Worm (Caenorhabditis elegans) whole organism, young adult: ENCODE results near the gene irg-7.

Experiments used
- F23B12.7 ChIP-seq: sonication (generic microtip); optimal IDR thresholded peaks from 2 replicates; lab custom pipeline; 2017; ENCODE audit warnings: missing genetic modification characterization, mild to moderate bottlenecking, missing compliant biosample characterization, antibody characterized with exemption, moderate library complexity; ENCODE audit not compliant: insufficient read depth
- F49E8.2 ChIP-seq: sonication (generic microtip); optimal IDR thresholded peaks from 3 replicates; lab custom pipeline; 2017; ENCODE audit warnings: missing genetic modification characterization, mild to moderate bottlenecking, missing compliant biosample characterization, antibody characterized with exemption, moderate library complexity; ENCODE audit not compliant: insufficient read depth
- F52B5.7 ChIP-seq: sonication (generic microtip); optimal IDR thresholded peaks from 2 replicates; lab custom pipeline; 2016; ENCODE audit warnings: mild to moderate bottlenecking, missing genetic modification characterization, missing compliant biosample characterization
- F57C9.4 ChIP-seq: sonication (generic microtip); optimal IDR thresholded peaks from 2 replicates; lab custom pipeline; 2017; ENCODE audit warnings: mild to moderate bottlenecking, missing genetic modification characterization, missing compliant biosample characterization
- K11D2.4 ChIP-seq: fragments of 200-800 bp; sonication (Bioruptor generic); IDR thresholded peaks from 2 replicates; pipeline ENCODE4 v1.3.6; 2022; ENCODE audit warnings: missing genetic modification reagents, missing genetic modification characterization, missing compliant biosample characterization
- K12H6.12 ChIP-seq: fragments of 200-800 bp; sonication (Bioruptor generic); optimal IDR thresholded peaks from 2 replicates; lab custom pipeline; 2018; ENCODE audit warnings: mild to moderate bottlenecking, missing genetic modification characterization, missing compliant biosample characterization
- Y56A3A.18 ChIP-seq: fragments of 200-800 bp; sonication (Bioruptor generic); IDR thresholded peaks from 2 replicates; pipeline ENCODE4 v1.3.6; 2022; ENCODE audit warnings: missing genetic modification reagents, missing genetic modification characterization, missing compliant biosample characterization
- Y79H2A.3 ChIP-seq: fragments of 200-800 bp; sonication (Bioruptor generic); conservative IDR thresholded peaks from 2 replicates; pipeline ENCODE4 v1.3.6; 2022; ENCODE audit warnings: missing genetic modification reagents, missing genetic modification characterization, missing compliant biosample characterization
- ZK185.1 ChIP-seq: sonication (generic microtip); optimal IDR thresholded peaks from 2 replicates; lab custom pipeline; 2016; ENCODE audit warnings: mild to moderate bottlenecking, missing genetic modification characterization, missing compliant biosample characterization; ENCODE audit not compliant: poor library complexity, severe bottlenecking
- akir-1 ChIP-seq: fragments of 200-800 bp; sonication (Bioruptor generic); optimal IDR thresholded peaks from 2 replicates; lab custom pipeline; 2018; ENCODE audit warnings: mild to moderate bottlenecking, missing genetic modification characterization, moderate library complexity, missing compliant biosample characterization
- bed-1 ChIP-seq: fragments of 200-800 bp; sonication (Bioruptor generic); IDR thresholded peaks from 2 replicates; pipeline ENCODE4 v1.3.6; 2022; ENCODE audit warnings: missing genetic modification reagents, missing genetic modification characterization, missing compliant biosample characterization
- bed-2 ChIP-seq: fragments of 200-800 bp; sonication (Bioruptor generic); IDR thresholded peaks from 2 replicates; pipeline ENCODE4 v1.3.6; 2022; ENCODE audit warnings: missing genetic modification reagents, missing genetic modification characterization, missing compliant biosample characterization
- ccch-3 ChIP-seq: fragments of 200-800 bp; sonication (Bioruptor generic); optimal IDR thresholded peaks from 2 replicates; lab custom pipeline; 2018; ENCODE audit warnings: mild to moderate bottlenecking, missing genetic modification characterization, missing compliant biosample characterization
- die-1 ChIP-seq: sonication (generic microtip); optimal IDR thresholded peaks from 2 replicates; lab custom pipeline; 2016; ENCODE audit warnings: missing genotype, mild to moderate bottlenecking, missing genetic modification characterization, missing compliant biosample characterization
- ekl-4 ChIP-seq: fragments of 200-800 bp; sonication (Bioruptor generic); IDR thresholded peaks from 2 replicates; pipeline ENCODE4 v1.3.6; 2022; ENCODE audit warnings: missing genetic modification reagents, missing genetic modification characterization, missing compliant biosample characterization
- ets-4 ChIP-seq: fragments of 200-800 bp; sonication (Bioruptor generic); optimal IDR thresholded peaks from 2 replicates; lab custom pipeline; 2018; ENCODE audit warnings: mild to moderate bottlenecking, missing genetic modification characterization, missing compliant biosample characterization
- fkh-3 ChIP-seq: sonication (generic microtip); optimal IDR thresholded peaks from 2 replicates; lab custom pipeline; 2016; ENCODE audit warnings: mild to moderate bottlenecking, missing genetic modification characterization, missing compliant biosample characterization
- gei-17 ChIP-seq: fragments of 200-800 bp; sonication (Bioruptor generic); optimal IDR thresholded peaks from 2 replicates; lab custom pipeline; 2018; ENCODE audit warnings: mild to moderate bottlenecking, missing genetic modification characterization, missing compliant biosample characterization
- hlh-12 ChIP-seq: sonication (generic microtip); optimal IDR thresholded peaks from 2 replicates; lab custom pipeline; 2016; ENCODE audit warnings: missing genetic modification characterization, missing compliant biosample characterization
- hmg-1.2 ChIP-seq: fragments of 200-800 bp; sonication (Bioruptor generic); IDR thresholded peaks from 2 replicates; pipeline ENCODE4 v1.3.6; 2022; ENCODE audit warnings: missing genetic modification reagents, missing genetic modification characterization, missing compliant biosample characterization
- let-607 ChIP-seq, 2 experiments: fragments of 200-800 bp in 1 of 2; sonication (Bioruptor generic) in 1 of 2; sonication (generic microtip) in 1 of 2; optimal IDR thresholded peaks; 2 replicates each; lab custom pipeline; 2016 to 2018; ENCODE audit warnings: mild to moderate bottlenecking in 2 of 2, missing compliant biosample characterization in 2 of 2, missing genetic modification characterization in 2 of 2, moderate library complexity in 2 of 2, missing genotype in 1 of 2
- lin-54 ChIP-seq: fragments of 200-800 bp; sonication (Bioruptor generic); optimal IDR thresholded peaks from 2 replicates; lab custom pipeline; 2018; ENCODE audit warnings: mild to moderate bottlenecking, missing genetic modification characterization, missing compliant biosample characterization
- lir-1 ChIP-seq: fragments of 200-800 bp; sonication (Bioruptor generic); conservative IDR thresholded peaks from 2 replicates; pipeline ENCODE4 v1.3.6; 2022; ENCODE audit warnings: missing genetic modification reagents, missing genetic modification characterization, missing compliant biosample characterization
- madf-8 ChIP-seq: fragments of 200-800 bp; sonication (Bioruptor generic); conservative IDR thresholded peaks from 2 replicates; pipeline ENCODE4 v1.3.6; 2022; ENCODE audit warnings: missing genetic modification reagents, missing genetic modification characterization, missing compliant biosample characterization
- nhr-80 ChIP-seq: sonication (generic microtip); optimal IDR thresholded peaks from 2 replicates; lab custom pipeline; 2016; ENCODE audit warnings: missing genetic modification characterization, missing compliant biosample characterization
- nhr-90 ChIP-seq: sonication (generic microtip); optimal IDR thresholded peaks from 2 replicates; lab custom pipeline; 2016; ENCODE audit warnings: missing genotype, mild to moderate bottlenecking, missing genetic modification characterization, missing compliant biosample characterization
- rcor-1 ChIP-seq: fragments of 200-800 bp; sonication (Bioruptor generic); IDR thresholded peaks from 2 replicates; pipeline ENCODE4 v1.3.6; 2022; ENCODE audit warnings: missing genetic modification reagents, missing genetic modification characterization, missing compliant biosample characterization
- repo-1 ChIP-seq: sonication (generic microtip); optimal IDR thresholded peaks from 2 replicates; lab custom pipeline; 2017; ENCODE audit warnings: mild to moderate bottlenecking, missing genetic modification characterization, missing compliant biosample characterization
- sptf-2 ChIP-seq: fragments of 200-800 bp; sonication (Bioruptor generic); optimal IDR thresholded peaks from 2 replicates; lab custom pipeline; 2018; ENCODE audit warnings: mild to moderate bottlenecking, missing genetic modification characterization, missing compliant biosample characterization
- tbx-9 ChIP-seq: sonication (generic microtip); optimal IDR thresholded peaks from 2 replicates; lab custom pipeline; 2016; ENCODE audit warnings: borderline replicate concordance, missing genetic modification characterization, inconsistent platforms, missing compliant biosample characterization
- unc-130 ChIP-seq: sonication (generic microtip); optimal IDR thresholded peaks from 2 replicates; lab custom pipeline; 2016; ENCODE audit warnings: missing genetic modification reagents, missing genetic modification characterization, missing compliant biosample characterization
- zfh-2 ChIP-seq: fragments of 200-800 bp; sonication (Bioruptor generic); conservative IDR thresholded peaks from 2 replicates; pipeline ENCODE4 v1.3.6; 2022; ENCODE audit warnings: missing genetic modification reagents, missing genetic modification characterization, missing compliant biosample characterization
- zim-3 ChIP-seq: sonication (generic microtip); optimal IDR thresholded peaks from 2 replicates; lab custom pipeline; 2017; ENCODE audit warnings: mild to moderate bottlenecking, missing genetic modification characterization, moderate library complexity, missing compliant biosample characterization
- ztf-25 ChIP-seq: fragments of 200-800 bp; sonication (Bioruptor generic); IDR thresholded peaks from 2 replicates; pipeline ENCODE4 v1.3.6; 2022; ENCODE audit warnings: missing genetic modification reagents, missing genetic modification characterization, missing compliant biosample characterization
- ztf-28 ChIP-seq: fragments of 200-800 bp; sonication (Bioruptor generic); IDR thresholded peaks from 2 replicates; pipeline ENCODE4 v1.3.6; 2022; ENCODE audit warnings: missing genetic modification reagents, missing genetic modification characterization, missing compliant biosample characterization
- ztf-3 ChIP-seq: fragments of 200-800 bp; sonication (Bioruptor generic); optimal IDR thresholded peaks from 2 replicates; lab custom pipeline; 2018; ENCODE audit warnings: mild to moderate bottlenecking, missing genetic modification characterization, missing compliant biosample characterization

irg-7 gene

DNA sequence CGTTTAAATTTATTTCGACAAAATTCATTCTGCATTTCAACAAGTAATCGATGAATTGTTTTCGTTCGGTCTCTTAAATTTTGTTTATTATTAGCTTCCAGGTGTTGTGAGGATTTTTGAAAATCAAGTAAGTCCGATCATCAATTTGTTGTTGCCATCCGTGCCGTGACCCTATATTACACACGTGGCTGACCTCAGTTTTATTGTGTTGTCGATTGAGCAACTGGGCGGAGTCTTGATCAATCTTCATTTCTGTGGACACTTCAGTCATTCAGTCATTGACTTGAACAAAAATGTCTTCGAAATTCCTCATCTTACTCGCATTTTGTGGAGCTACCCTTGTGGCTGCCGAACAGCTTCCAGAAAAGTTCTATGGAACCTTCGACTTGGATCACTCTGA lies 17.1 kb upstream of the irg-7 start, which contains the start of gene lbp-2 (continued):
- TF ChIP-seq F52B5.7: no peak

ce11 chrX:3258842-3259241 lies 15.4 kb upstream of the irg-7 start, which contains the start of gene lbp-1:
Gene lbp-1, plus strand, starts transcription at chrX:3259142.
- TF ChIP-seq bed-2 (GFP tag; lab: Robert Waterston, UW): 0 out of 2 replicates have a peak, but pooled peaks have one; percentile 13
- TF ChIP-seq hlh-12 (tag; lab: Kevin White, UChicago): no peak

ce11 chrX:3256784-3257493 lies 13.5 kb upstream of the irg-7 start, which contains the start of gene lbp-3:
Gene lbp-3, plus strand, starts transcription at chrX:3257372.
- TF ChIP-seq ZK185.1 (tag; lab: Kevin White, UChicago) (no peak), ztf-3 (no peak), akir-1 (no peak), lir-1 (no peak), nhr-80 (tag; lab: Kevin White, UChicago) (peak; percentile 93), lin-54 (GFP tag; lab: Kevin White, UChicago) (no peak), F57C9.4 (tag; lab: Kevin White, UChicago) (no peak)

DNA sequence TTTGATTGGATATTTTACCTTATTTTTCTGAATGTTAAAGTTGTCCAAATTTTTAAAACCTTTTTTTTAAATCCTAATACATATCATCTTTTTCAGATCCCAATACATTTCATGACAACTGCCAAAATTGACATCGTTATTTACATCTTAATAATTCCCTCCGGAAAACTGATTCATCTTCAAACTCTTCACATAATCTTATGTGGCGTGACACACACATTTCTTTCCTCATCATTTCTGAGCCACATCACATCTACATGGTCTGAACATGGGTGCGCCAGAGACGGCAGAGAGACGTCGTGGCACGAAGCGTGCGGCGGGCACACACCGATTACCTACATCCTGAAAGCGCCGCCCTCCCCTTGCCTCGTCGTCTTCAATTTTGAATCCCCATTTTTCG lies 9.1 kb upstream of the irg-7 start, which contains the start of gene tba-9:
Gene tba-9 (plus strand): TSS at position 301 of the 400 bp plus-strand sequence.
- TF ChIP-seq zfh-2 (GFP tag; lab: Robert Waterston, UW) (peak; percentile 40), gei-17 (GFP tag; lab: Kevin White, UChicago) (no peak), F23B12.7 (tag; lab: Kevin White, UChicago) (no peak), Y79H2A.3 (GFP tag; lab: Robert Waterston, UW) (no peak), let-607 (tag; optimal IDR thresholded peaks at IDR 0.05; lab: Kevin White, UChicago) (no peak), rcor-1 (no peak), ccch-3 (no peak), bed-1 (GFP tag; lab: Robert Waterston, UW) (no peak)

ce11 chrX:3250481-3251091 lies 7.2 kb upstream of the irg-7 start, which contains the start of gene pqn-37:
Gene pqn-37, minus strand, starts transcription at chrX:3250531.
- TF ChIP-seq K11D2.4 (no peak), die-1 (tag; lab: Kevin White, UChicago) (no peak), sptf-2 (no peak), fkh-3 (tag; lab: Kevin White, UChicago) (no peak)

- TF ChIP-seq ekl-4 (GFP tag; lab: Robert Waterston, UW) (no peak), repo-1 (tag; lab: Kevin White, UChicago) (no peak), zfh-2 (GFP tag; lab: Robert Waterston, UW) (peak; percentile 67)
Observed at ce11 chrX:3247768-3248167, 4.3 kb upstream of the irg-7 start.

ce11 chrX:3245812-3246211 lies 2.4 kb upstream of the irg-7 start, which contains the start of gene F40F4.7:
Gene F40F4.7, minus strand, starts transcription at chrX:3245933.
- TF ChIP-seq tbx-9 (no peak), ztf-25 (no peak), nhr-90 (tag; lab: Kevin White, UChicago) (no peak), ets-4 (GFP tag; lab: Kevin White, UChicago) (no peak), F23B12.7 (tag; lab: Kevin White, UChicago) (peak; percentile 45), ZK185.1 (tag; lab: Kevin White, UChicago) (no peak), nhr-80 (tag; lab: Kevin White, UChicago) (peak; percentile 69), F49E8.2 (tag; lab: Kevin White, UChicago) (no peak), madf-8 (no peak), K12H6.12 (no peak), hmg-1.2 (0 out of 2 replicates have a peak, but pooled peaks have one; percentile 7), unc-130 (GFP tag; lab: Kevin White, UChicago) (no peak), ztf-28 (GFP tag; lab: Robert Waterston, UW) (no peak), Y56A3A.18 (GFP tag; lab: Robert Waterston, UW) (no peak), zim-3 (tag; lab: Kevin White, UChicago) (no peak)
